Fruit fly (Drosophila melanogaster) Kc167 (cell line): ENCODE results near the gene CG17477.

Experiments used
- Myc ChIP-seq: fragments of >200 bp; optimal IDR thresholded peaks from 2 replicates; lab custom pipeline; 2017; ENCODE audit warnings: missing external identifiers
- Sin3A ChIP-seq: fragments of >200 bp; optimal IDR thresholded peaks from 2 replicates; lab custom pipeline; 2018; ENCODE audit warnings: missing external identifiers
- insv ChIP-seq: fragments of >200 bp; optimal IDR thresholded peaks from 3 replicates; lab custom pipeline; 2018; ENCODE audit warnings: missing external identifiers
- psq ChIP-seq: fragments of >200 bp; optimal IDR thresholded peaks from 2 replicates; lab custom pipeline; 2017; ENCODE audit warnings: missing external identifiers
- ttk ChIP-seq: sonication (Bioruptor generic); optimal IDR thresholded peaks from 2 replicates; lab custom pipeline; 2017; ENCODE audit warnings: missing external identifiers

DNA sequence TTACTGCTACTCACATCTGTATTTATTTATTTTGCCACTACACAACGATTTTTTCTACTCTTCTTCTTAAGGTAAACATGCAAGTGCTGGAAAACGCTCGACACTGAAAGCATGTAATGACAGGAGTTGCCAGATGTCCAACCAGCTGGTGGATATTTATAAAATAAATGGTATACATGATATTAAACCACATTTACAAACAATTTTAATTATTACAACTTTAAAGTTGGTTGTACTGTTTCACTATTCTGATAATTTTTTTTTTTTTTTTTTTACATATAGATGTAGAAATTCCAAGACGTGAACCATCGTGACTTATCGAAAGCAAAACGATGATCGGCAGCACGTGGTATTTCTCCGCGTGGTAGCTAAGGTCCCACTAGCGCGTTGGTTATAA is 46.9 kb downstream of the CG17477 start, which contains the start of the genes Keap1 and kuk:
- TF ChIP-seq psq (lab: Kevin White, UChicago) (no peak), ttk (lab: Kevin White, UChicago) (no peak), Myc (lab: Kevin White, UChicago) (no peak), Sin3A (lab: Kevin White, UChicago) (no peak), insv (lab: Kevin White, UChicago) (no peak)
